Fruit fly (Drosophila melanogaster) whole organism: ENCODE results near the gene CG13069.

ENCODE experiments used
- CG8478 ChIP-seq: fragments of >200 bp; optimal IDR thresholded peaks from 2 replicates; lab custom pipeline; 2018; ENCODE audit warnings: inconsistent platforms
- Dll ChIP-seq: fragments of >200 bp; optimal IDR thresholded peaks from 2 replicates; lab custom pipeline; 2017
- EcR ChIP-seq, 2 experiments: fragments of >200 bp; optimal IDR thresholded peaks; 2 replicates each; lab custom pipeline; 2017; ENCODE audit warnings: missing biosample characterization in 2 of 2, missing genetic modification characterization in 2 of 2, missing genetic modification reagents in 2 of 2
- pan ChIP-seq: fragments of >200 bp; optimal IDR thresholded peaks from 2 replicates; lab custom pipeline; 2017
- psq ChIP-seq: fragments of >200 bp; optimal IDR thresholded peaks from 2 replicates; lab custom pipeline; 2017
- usp ChIP-seq: fragments of >200 bp; optimal IDR thresholded peaks from 2 replicates; lab custom pipeline; 2017; ENCODE audit warnings: missing biosample characterization, missing genetic modification characterization, mixed read lengths

DNA sequence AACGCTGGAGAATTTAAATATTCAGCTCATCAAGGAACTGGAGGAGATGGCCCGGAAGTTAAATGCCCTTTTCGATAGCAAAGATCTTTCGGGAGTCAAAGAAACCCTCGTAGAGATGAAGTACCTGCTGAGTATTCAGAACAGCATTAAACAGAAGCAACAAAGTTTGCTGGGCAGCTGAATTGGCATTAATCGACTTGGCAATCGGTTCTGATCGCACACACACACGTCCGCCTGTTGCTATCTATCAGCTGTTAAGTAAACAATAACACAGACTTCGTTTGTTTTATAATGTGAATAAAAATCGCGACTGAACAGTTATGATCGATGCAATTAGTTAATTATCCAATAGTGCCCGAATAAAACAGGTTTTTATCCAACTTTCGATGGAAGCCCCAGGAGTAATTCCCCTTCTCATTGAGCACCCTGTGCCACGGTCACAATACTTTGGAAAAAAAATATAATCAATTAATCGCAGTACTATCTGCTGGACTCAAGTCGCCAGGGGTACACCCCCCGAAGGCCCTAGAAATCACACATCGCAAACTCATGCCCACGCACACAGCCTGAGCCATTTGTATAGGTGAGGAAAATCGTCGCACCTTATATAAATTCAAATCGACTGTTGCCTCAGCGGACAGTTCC, 31.2 kb upstream of the CG13069 start:
- no peak for TF ChIP-seq usp
- TF ChIP-seq psq (lab: Kevin White, UChicago) = no peak
- TF ChIP-seq CG8478 (lab: Kevin White, UChicago) = no peak
- TF ChIP-seq Dll (lab: Kevin White, UChicago) = no peak
- TF ChIP-seq EcR (GFP tag; optimal IDR thresholded peaks at IDR 0.05; lab: Kevin White, UChicago) = no peak
- TF ChIP-seq pan (lab: Kevin White, UChicago) = no peak
